Worm (Caenorhabditis elegans): ENCODE data around the gene C54F6.5.

DNA sequence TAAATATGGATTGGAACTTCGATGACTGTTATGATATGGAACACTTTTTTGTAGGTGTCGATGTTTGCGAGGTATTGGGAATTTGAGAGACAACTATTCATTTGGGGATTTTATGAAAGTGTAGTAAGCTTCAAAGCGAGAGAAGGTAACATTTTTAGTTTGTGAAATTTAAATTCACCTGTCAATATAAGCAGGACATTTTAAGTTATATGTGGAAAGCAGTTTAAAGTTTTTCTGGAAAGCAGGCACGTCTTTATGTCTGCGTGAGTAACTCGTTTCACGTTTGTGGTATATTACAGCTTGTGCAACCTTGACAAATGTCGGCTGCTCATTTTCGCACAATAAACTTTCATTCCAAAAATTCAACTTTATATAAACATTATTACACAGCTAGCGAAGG lies 24.6 kb upstream of the C54F6.5 start, which contains the start of gene srh-229:
- TF ChIP-seq hmbx-1 (tag; optimal IDR thresholded peaks at IDR 0.05) (no peak), ceh-13 (GFP tag; optimal IDR thresholded peaks at IDR 0.05) (no peak), sea-1 (GFP tag; conservative IDR thresholded peaks at IDR 0.05) (no peak), scrt-1 (GFP tag; IDR thresholded peaks at IDR 0.05) (no peak), ama-1 (optimal IDR thresholded peaks at IDR 0.05) (no peak), flt-1 (GFP tag; IDR thresholded peaks at IDR 0.05) (no peak), hmg-4 (GFP tag; optimal IDR thresholded peaks at IDR 0.05) (no peak), ets-7 (tag; optimal IDR thresholded peaks at IDR 0.05) (no peak), hnd-1 (tag; optimal IDR thresholded peaks at IDR 0.05) (no peak)
